Fruit fly (Drosophila melanogaster) whole organism, prepupa: ENCODE data around the gene Hr96.
A peak's percentile ranks its signal among the peaks of the same experiment; 100 is the strongest.

ENCODE experiments used
- CG10631 ChIP-seq: fragments of 200-800 bp; sonication (Bioruptor generic); optimal IDR thresholded peaks from 2 replicates; lab custom pipeline; 2016; ENCODE audit warnings: missing biosample characterization, missing genetic modification characterization
- CG11294 ChIP-seq: fragments of 200-800 bp; sonication (Bioruptor generic); IDR thresholded peaks from 2 replicates; pipeline ENCODE4 v1.3.6; 2022; ENCODE audit warnings: missing biosample characterization, missing genetic modification characterization
- CG11762 ChIP-seq: fragments of 200-800 bp; sonication (Bioruptor generic); optimal IDR thresholded peaks from 3 replicates; lab custom pipeline; 2016; ENCODE audit warnings: missing biosample characterization, missing genetic modification characterization; ENCODE audit not compliant: insufficient read depth
- CG15336 ChIP-seq: fragments of 200-800 bp; sonication (Bioruptor generic); IDR thresholded peaks from 2 replicates; pipeline ENCODE4 v1.3.6; 2022; ENCODE audit warnings: missing biosample characterization, missing genetic modification characterization
- CG1621 ChIP-seq: fragments of 200-800 bp; sonication (Bioruptor generic); optimal IDR thresholded peaks from 3 replicates; lab custom pipeline; 2018; ENCODE audit warnings: missing biosample characterization, mild to moderate bottlenecking, missing genetic modification characterization
- CG16779 ChIP-seq: fragments of 200-800 bp; sonication (Bioruptor generic); optimal IDR thresholded peaks from 3 replicates; lab custom pipeline; 2017; ENCODE audit warnings: missing biosample characterization, mild to moderate bottlenecking, missing genetic modification characterization
- CG31627 ChIP-seq: fragments of 200-800 bp; sonication (Bioruptor generic); optimal IDR thresholded peaks from 3 replicates; lab custom pipeline; 2016; ENCODE audit warnings: missing biosample characterization, missing genetic modification characterization
- CG32006 ChIP-seq: fragments of 200-800 bp; sonication (Bioruptor generic); optimal IDR thresholded peaks from 3 replicates; lab custom pipeline; 2017; ENCODE audit warnings: missing biosample characterization, mild to moderate bottlenecking, missing genetic modification characterization
- CG6163 ChIP-seq: fragments of 200-800 bp; sonication (Bioruptor generic); IDR thresholded peaks from 3 replicates; pipeline ENCODE4 v1.3.6; 2022; ENCODE audit warnings: missing biosample characterization, missing genetic modification characterization
- CG6276 ChIP-seq: fragments of 200-800 bp; sonication (Bioruptor generic); optimal IDR thresholded peaks from 2 replicates; lab custom pipeline; 2017; ENCODE audit warnings: missing biosample characterization, mild to moderate bottlenecking, missing genetic modification characterization
- CG6808 ChIP-seq: fragments of 200-800 bp; sonication (Bioruptor generic); optimal IDR thresholded peaks from 3 replicates; lab custom pipeline; 2017; ENCODE audit warnings: missing biosample characterization, missing genetic modification characterization, mild to moderate bottlenecking, moderate library complexity, missing genetic modification reagents
- CG7368 ChIP-seq: fragments of 200-800 bp; sonication (Bioruptor generic); optimal IDR thresholded peaks from 3 replicates; lab custom pipeline; 2016; ENCODE audit warnings: missing biosample characterization, missing genetic modification characterization
- CG8319 ChIP-seq: fragments of 200-800 bp; sonication (Bioruptor generic); optimal IDR thresholded peaks from 3 replicates; lab custom pipeline; 2016; ENCODE audit warnings: missing biosample characterization, missing genetic modification characterization
- CG8632 ChIP-seq: fragments of 200-800 bp; sonication (Bioruptor generic); optimal IDR thresholded peaks from 3 replicates; lab custom pipeline; 2016; ENCODE audit warnings: missing biosample characterization, missing genetic modification characterization
- CG9139 ChIP-seq: fragments of 200-800 bp; sonication (Bioruptor generic); optimal IDR thresholded peaks from 3 replicates; lab custom pipeline; 2017; ENCODE audit warnings: missing biosample characterization, mild to moderate bottlenecking, missing genetic modification characterization
- Eip93F ChIP-seq: fragments of 200-800 bp; sonication (Bioruptor generic); optimal IDR thresholded peaks from 2 replicates; lab custom pipeline; 2016; ENCODE audit warnings: missing biosample characterization, mild to moderate bottlenecking, missing genetic modification characterization
- Ets21C ChIP-seq: fragments of 200-800 bp; sonication (Bioruptor generic); optimal IDR thresholded peaks from 3 replicates; lab custom pipeline; 2016; ENCODE audit warnings: missing biosample characterization, missing genetic modification characterization
- Ets96B ChIP-seq: fragments of 200-800 bp; optimal IDR thresholded peaks from 2 replicates; lab custom pipeline; 2019; ENCODE audit warnings: missing biosample characterization, mild to moderate bottlenecking, missing genetic modification characterization, moderate library complexity
- Gug ChIP-seq: fragments of 200-800 bp; sonication (Bioruptor generic); IDR thresholded peaks from 2 replicates; pipeline ENCODE4 v1.3.6; 2022; ENCODE audit warnings: missing biosample characterization, missing genetic modification characterization
- Hr39 ChIP-seq: fragments of 200-800 bp; sonication (Bioruptor generic); optimal IDR thresholded peaks from 2 replicates; lab custom pipeline; 2016; ENCODE audit warnings: missing biosample characterization, missing genetic modification characterization
- OdsH ChIP-seq: fragments of 200-800 bp; sonication (Bioruptor generic); optimal IDR thresholded peaks from 3 replicates; lab custom pipeline; 2016; ENCODE audit warnings: missing biosample characterization, missing genetic modification characterization
- Smox ChIP-seq: fragments of 200-800 bp; sonication (Bioruptor generic); optimal IDR thresholded peaks from 3 replicates; lab custom pipeline; 2016; ENCODE audit warnings: missing biosample characterization, missing genetic modification characterization
- Sox102F ChIP-seq: fragments of 200-800 bp; sonication (Bioruptor generic); optimal IDR thresholded peaks from 2 replicates; lab custom pipeline; 2016; ENCODE audit warnings: missing biosample characterization, mild to moderate bottlenecking, missing genetic modification characterization
- Sox14 ChIP-seq: fragments of 200-800 bp; sonication (Bioruptor generic); optimal IDR thresholded peaks from 3 replicates; lab custom pipeline; 2016; ENCODE audit warnings: missing biosample characterization, missing genetic modification characterization
- achi ChIP-seq: fragments of 200-800 bp; sonication (Bioruptor generic); optimal IDR thresholded peaks from 3 replicates; lab custom pipeline; 2016; ENCODE audit warnings: missing biosample characterization, missing genetic modification characterization
- acj6 ChIP-seq: fragments of 200-800 bp; sonication (Bioruptor generic); optimal IDR thresholded peaks from 3 replicates; lab custom pipeline; 2016; ENCODE audit warnings: missing biosample characterization, missing genetic modification characterization
- cyc ChIP-seq: fragments of 200-800 bp; sonication (Bioruptor generic); optimal IDR thresholded peaks from 3 replicates; lab custom pipeline; 2016; ENCODE audit warnings: missing biosample characterization, missing genetic modification characterization
- dac ChIP-seq: fragments of 200-800 bp; sonication (Bioruptor generic); optimal IDR thresholded peaks from 2 replicates; lab custom pipeline; 2017; ENCODE audit warnings: missing biosample characterization, mild to moderate bottlenecking, missing genetic modification characterization
- eg ChIP-seq: fragments of 200-800 bp; sonication (Bioruptor generic); IDR thresholded peaks from 3 replicates; pipeline ENCODE4 v1.3.6; 2022; ENCODE audit warnings: missing biosample characterization, missing genetic modification characterization
- esn ChIP-seq: fragments of 200-800 bp; sonication (Bioruptor generic); optimal IDR thresholded peaks from 2 replicates; lab custom pipeline; 2016; ENCODE audit warnings: missing biosample characterization, mild to moderate bottlenecking, missing genetic modification characterization, moderate library complexity
- fd59A ChIP-seq: fragments of 200-800 bp; sonication (Bioruptor generic); optimal IDR thresholded peaks from 2 replicates; lab custom pipeline; 2017; ENCODE audit warnings: missing biosample characterization, mild to moderate bottlenecking, missing genetic modification characterization, missing genetic modification reagents
- fd85E ChIP-seq: fragments of 200-800 bp; sonication (Bioruptor generic); optimal IDR thresholded peaks from 3 replicates; lab custom pipeline; 2016; ENCODE audit warnings: missing biosample characterization, missing genetic modification characterization
- fkh ChIP-seq: fragments of 200-800 bp; sonication (Bioruptor generic); optimal IDR thresholded peaks from 3 replicates; lab custom pipeline; 2017; ENCODE audit warnings: missing biosample characterization, mild to moderate bottlenecking, missing genetic modification characterization, moderate library complexity
- lz ChIP-seq: fragments of 200-800 bp; sonication (Bioruptor generic); optimal IDR thresholded peaks from 3 replicates; lab custom pipeline; 2016; ENCODE audit warnings: missing biosample characterization, missing genetic modification characterization
- net ChIP-seq: fragments of 200-800 bp; sonication (Bioruptor generic); optimal IDR thresholded peaks from 3 replicates; lab custom pipeline; 2016; ENCODE audit warnings: missing biosample characterization, missing genetic modification characterization
- salr ChIP-seq, 2 experiments: fragments of 200-800 bp; sonication (Bioruptor generic); optimal IDR thresholded peaks; 3 replicates each; lab custom pipeline; 2016 to 2018; ENCODE audit warnings: missing biosample characterization in 2 of 2, missing genetic modification characterization in 2 of 2, mild to moderate bottlenecking in 1 of 2
- spab ChIP-seq: fragments of 200-800 bp; sonication (Bioruptor generic); optimal IDR thresholded peaks from 2 replicates; lab custom pipeline; 2017; ENCODE audit warnings: missing biosample characterization, mild to moderate bottlenecking, missing genetic modification characterization, missing genetic modification reagents
- svp ChIP-seq: fragments of 200-800 bp; sonication (Bioruptor generic); peaks from one replicate; lab custom pipeline; 2016; ENCODE audit warnings: missing biosample characterization, missing genetic modification characterization
- vri ChIP-seq: fragments of 200-800 bp; sonication (Bioruptor generic); optimal IDR thresholded peaks from 3 replicates; lab custom pipeline; 2016; ENCODE audit warnings: missing biosample characterization, mild to moderate bottlenecking, missing genetic modification characterization

Hr96 gene

DNA sequence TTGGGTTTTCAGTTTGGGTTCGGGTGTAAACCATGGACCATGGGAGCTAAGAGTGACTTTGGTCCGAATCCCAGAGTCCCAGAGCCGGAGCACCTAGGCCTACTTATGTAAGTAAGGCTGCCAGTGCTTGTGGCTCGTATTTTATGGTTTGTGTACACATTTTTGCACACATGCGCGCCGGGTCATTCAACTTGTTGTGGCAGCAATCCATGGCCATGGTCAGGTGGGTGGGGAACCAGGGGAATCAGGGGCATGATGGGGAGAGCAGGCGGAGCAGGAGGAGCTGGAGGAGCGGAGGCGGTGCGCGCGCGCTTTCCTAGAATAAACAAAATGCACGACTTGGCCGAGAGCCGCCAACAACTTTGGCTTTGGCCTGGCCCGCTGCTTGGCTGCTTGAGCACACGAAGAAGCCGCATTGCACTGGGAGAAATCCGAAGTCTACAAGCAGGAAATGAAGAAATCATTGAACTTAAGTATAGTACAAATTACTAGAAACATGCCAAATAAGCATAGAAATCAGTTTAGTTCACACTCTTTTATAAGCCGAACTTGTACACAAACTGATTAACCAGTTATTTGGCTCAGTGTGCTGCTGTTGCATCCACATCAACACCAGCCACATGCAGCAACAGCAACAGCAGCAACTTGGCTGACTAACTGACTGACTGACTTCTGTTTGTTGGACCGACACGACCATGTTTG, 15.1 kb upstream of the Hr96 start (continued):
- no peak for TF ChIP-seq fkh (GFP tag; lab: Kevin White, UChicago)
- peak; percentile 89 for TF ChIP-seq Gug
- peak; percentile 71 for TF ChIP-seq CG9139 (GFP tag; lab: Kevin White, UChicago)
- peak; percentile 90 for TF ChIP-seq dac (GFP tag; lab: Kevin White, UChicago)
- TF ChIP-seq svp (GFP tag; lab: Kevin White, UChicago) = peak; percentile 83
- peak; percentile 85 for TF ChIP-seq spab (GFP tag; lab: Kevin White, UChicago)
- TF ChIP-seq Sox14 (GFP tag; lab: Kevin White, UChicago) = peak; percentile 88
- TF ChIP-seq OdsH (GFP tag; lab: Kevin White, UChicago) = peak; percentile 84
- TF ChIP-seq lz (GFP tag; lab: Kevin White, UChicago) = peak; percentile 74
- TF ChIP-seq CG11762 (GFP tag; lab: Kevin White, UChicago) = peak; percentile 84
- TF ChIP-seq CG7368 (GFP tag; lab: Kevin White, UChicago) = peak; percentile 74
- peak; percentile 82 for TF ChIP-seq CG11294
- TF ChIP-seq Sox102F = peak; percentile 57
- TF ChIP-seq CG15336 (GFP tag; lab: Robert Waterston, UW) = peak; percentile 95
- peak; percentile 79 for TF ChIP-seq CG16779 (tag; lab: Kevin White, UChicago)
- TF ChIP-seq CG1621 (tag; lab: Kevin White, UChicago) = peak; percentile 88
- TF ChIP-seq Eip93F (GFP tag; lab: Kevin White, UChicago) = no peak
- TF ChIP-seq CG8319 (GFP tag; lab: Kevin White, UChicago) = peak; percentile 33
- TF ChIP-seq net = peak; percentile 85
- TF ChIP-seq CG10631 (GFP tag; lab: Kevin White, UChicago) = peak; percentile 85
- peak; percentile 49 for TF ChIP-seq Smox
- TF ChIP-seq, all 60 proteins: peak for 55

DNA sequence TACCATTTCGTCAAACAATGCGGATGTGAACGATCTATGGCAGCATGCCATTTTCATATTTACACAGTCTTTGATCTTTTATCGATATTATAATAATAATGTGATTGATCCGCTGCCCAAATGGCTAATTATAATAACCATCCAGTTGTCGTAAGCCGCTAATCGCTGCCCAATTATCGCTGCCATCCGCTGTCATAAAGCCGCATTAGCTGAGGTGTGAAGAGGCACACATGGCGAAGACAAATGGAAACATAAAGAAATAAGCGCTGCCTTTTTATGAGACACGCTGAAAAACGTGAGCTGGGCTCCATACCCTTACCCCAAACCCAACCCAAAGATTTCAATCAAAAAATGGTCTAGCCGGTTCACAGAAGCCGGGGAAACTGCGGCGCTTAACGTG, 13.0 kb upstream of the Hr96 start:
- TF ChIP-seq CG7368 (GFP tag; lab: Kevin White, UChicago) (no peak), eg (no peak), CG6163 (GFP tag; lab: Robert Waterston, UW) (no peak), CG1621 (tag; lab: Kevin White, UChicago) (no peak), achi (GFP tag; lab: Kevin White, UChicago) (no peak), OdsH (GFP tag; lab: Kevin White, UChicago) (no peak)

DNA sequence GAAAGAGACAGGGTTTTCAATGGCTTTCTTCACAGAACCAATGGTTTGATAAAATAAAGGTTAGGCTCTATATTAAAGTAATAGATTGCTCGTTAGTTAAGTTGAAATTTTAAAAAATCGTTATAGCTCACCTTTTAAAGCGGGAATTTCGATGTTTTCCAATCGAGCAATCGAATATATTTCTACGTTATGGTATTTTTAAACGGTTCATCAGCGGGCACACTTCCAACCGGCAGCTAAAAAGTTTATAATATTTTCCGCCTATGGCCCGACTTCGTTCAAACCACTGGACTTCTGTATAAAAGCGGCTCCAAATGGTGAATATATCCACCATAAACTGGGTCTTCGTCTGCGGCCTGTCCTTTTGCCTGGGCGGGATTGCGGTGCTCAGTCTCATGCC, 2.0 kb upstream of the Hr96 start, which contains the start of gene beta4GalT7:
TSS of gene beta4GalT7 (plus strand) at position 201 of the 400 bp plus-strand sequence.
- TF ChIP-seq Ets21C (no peak), CG31627 (GFP tag; lab: Kevin White, UChicago) (no peak), eg (no peak), CG1621 (tag; lab: Kevin White, UChicago) (no peak), CG11294 (no peak), fkh (GFP tag; lab: Kevin White, UChicago) (no peak), Sox14 (GFP tag; lab: Kevin White, UChicago) (no peak), Sox102F (no peak), CG11762 (GFP tag; lab: Kevin White, UChicago) (no peak), CG6808 (GFP tag; lab: Kevin White, UChicago) (no peak), achi (GFP tag; lab: Kevin White, UChicago) (no peak), CG8632 (GFP tag; lab: Kevin White, UChicago) (no peak), acj6 (GFP tag; lab: Kevin White, UChicago) (no peak), CG10631 (GFP tag; lab: Kevin White, UChicago) (no peak), CG32006 (no peak)
- TF ChIP-seq, all 60 proteins: peak for 0

DNA sequence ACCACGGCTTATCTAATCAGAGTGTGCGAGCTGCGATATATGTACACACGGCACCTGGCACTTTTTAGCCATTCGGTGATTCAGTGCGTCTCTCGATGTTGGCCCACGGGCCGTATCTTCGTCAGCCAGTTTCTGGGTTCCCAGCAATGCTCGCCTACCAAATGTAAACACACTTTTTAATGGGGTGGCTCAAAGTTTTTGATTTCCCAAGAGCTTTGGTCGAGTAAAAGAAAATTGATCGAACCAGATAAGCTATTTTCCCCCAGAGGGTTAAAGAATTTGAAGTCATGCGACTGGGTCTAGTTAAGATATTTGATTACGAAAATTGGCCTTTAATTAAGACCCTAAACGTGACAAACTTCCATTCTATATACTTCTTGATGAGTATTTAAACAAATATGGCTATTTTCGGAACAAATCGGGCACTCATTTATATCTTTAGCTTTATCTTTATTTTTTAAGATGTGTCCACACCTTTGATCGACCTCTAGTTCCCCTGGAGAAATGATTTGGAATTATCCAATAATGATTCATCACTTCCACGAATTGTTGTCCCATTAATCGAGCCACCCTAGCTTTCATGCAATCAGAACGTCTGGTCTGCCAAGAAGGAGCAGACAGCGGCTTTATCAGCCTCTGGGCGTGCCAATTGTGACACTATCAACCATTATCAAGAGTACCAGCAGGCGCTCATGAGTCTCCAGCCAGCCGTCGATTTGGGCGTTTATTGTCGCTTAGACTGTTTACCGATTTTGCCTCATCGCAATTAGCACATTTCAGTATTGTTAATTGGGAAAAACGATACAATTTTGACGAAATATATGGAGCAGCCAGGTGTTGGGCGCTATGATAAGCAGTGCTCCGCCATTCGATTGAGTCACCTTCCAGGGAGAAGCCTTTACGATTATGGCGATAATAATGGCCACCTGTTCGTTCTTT, 2.5 kb downstream of the Hr96 start:
- TF ChIP-seq CG8632 (GFP tag; lab: Kevin White, UChicago) (no peak), Smox (no peak), Ets21C (no peak), esn (GFP tag; lab: Kevin White, UChicago) (peak; percentile 81), achi (GFP tag; lab: Kevin White, UChicago) (no peak), acj6 (GFP tag; lab: Kevin White, UChicago) (no peak), cyc (GFP tag; lab: Kevin White, UChicago) (peak; percentile 38), fkh (GFP tag; lab: Kevin White, UChicago) (peak; percentile 82), salr (GFP tag; optimal IDR thresholded peaks at IDR 0.05; lab: Kevin White, UChicago) (no peak), CG31627 (GFP tag; lab: Kevin White, UChicago) (peak; percentile 52), dac (GFP tag; lab: Kevin White, UChicago) (no peak), Ets96B (tag; lab: Kevin White, UChicago) (no peak), fd85E (GFP tag; lab: Kevin White, UChicago) (no peak), svp (GFP tag; lab: Kevin White, UChicago) (no peak), Sox102F (no peak), CG6276 (GFP tag; lab: Kevin White, UChicago) (no peak), spab (GFP tag; lab: Kevin White, UChicago) (no peak), Hr39 (GFP tag; lab: Kevin White, UChicago) (no peak), CG32006 (no peak), fd59A (GFP tag; lab: Kevin White, UChicago) (no peak), CG1621 (tag; lab: Kevin White, UChicago) (no peak), vri (GFP tag; lab: Kevin White, UChicago) (peak; percentile 69)
